Fruit fly (Drosophila melanogaster): ENCODE measurements around the gene CG13066.

- TF ChIP-seq dl (GFP tag; optimal IDR thresholded peaks at IDR 0.05; ENCODE audit: insufficient read depth in 1 of 2, partially characterized antibody in 2 of 2) (no peak), Sp1 (GFP tag; optimal IDR thresholded peaks at IDR 0.05) (no peak), OdsH (GFP tag; optimal IDR thresholded peaks at IDR 0.05) (no peak), Hr78 (GFP tag; optimal IDR thresholded peaks at IDR 0.05) (no peak), Abd-B (GFP tag; optimal IDR thresholded peaks at IDR 0.05) (no peak), Myc (optimal IDR thresholded peaks at IDR 0.05) (no peak), pan (optimal IDR thresholded peaks at IDR 0.05) (no peak), sv (GFP tag; optimal IDR thresholded peaks at IDR 0.05) (no peak), br (GFP tag; optimal IDR thresholded peaks at IDR 0.05) (no peak), lola (GFP tag; optimal IDR thresholded peaks at IDR 0.05) (no peak), usp (GFP tag; optimal IDR thresholded peaks at IDR 0.05) (no peak)
Observed at dm6 chr3L:16313985-16314384, 41.3 kb downstream of the CG13066 start, which contains the start of gene CG13062.
